Fruit fly (Drosophila melanogaster) whole organism, prepupa: Measurements from ENCODE around the gene CG10565.

Experiments used
- CG10631 ChIP-seq: fragments of 200-800 bp; sonication (Bioruptor generic); optimal IDR thresholded peaks from 2 replicates; lab custom pipeline; 2016; ENCODE audit warnings: missing biosample characterization, missing genetic modification characterization
- CG10669 ChIP-seq: fragments of 200-800 bp; sonication (Bioruptor generic); optimal IDR thresholded peaks from 3 replicates; lab custom pipeline; 2018; ENCODE audit warnings: missing biosample characterization, mild to moderate bottlenecking, missing genetic modification characterization, moderate library complexity
- CG11294 ChIP-seq: fragments of 200-800 bp; sonication (Bioruptor generic); IDR thresholded peaks from 2 replicates; pipeline ENCODE4 v1.3.6; 2022; ENCODE audit warnings: missing biosample characterization, missing genetic modification characterization
- CG11762 ChIP-seq: fragments of 200-800 bp; sonication (Bioruptor generic); optimal IDR thresholded peaks from 3 replicates; lab custom pipeline; 2016; ENCODE audit warnings: missing biosample characterization, missing genetic modification characterization; ENCODE audit not compliant: insufficient read depth
- CG11902 ChIP-seq: fragments of 200-800 bp; sonication (Bioruptor generic); optimal IDR thresholded peaks from 3 replicates; lab custom pipeline; 2016; ENCODE audit warnings: missing biosample characterization, missing genetic modification characterization
- CG15336 ChIP-seq: fragments of 200-800 bp; sonication (Bioruptor generic); IDR thresholded peaks from 2 replicates; pipeline ENCODE4 v1.3.6; 2022; ENCODE audit warnings: missing biosample characterization, missing genetic modification characterization
- CG1621 ChIP-seq: fragments of 200-800 bp; sonication (Bioruptor generic); optimal IDR thresholded peaks from 3 replicates; lab custom pipeline; 2018; ENCODE audit warnings: missing biosample characterization, mild to moderate bottlenecking, missing genetic modification characterization
- CG3032 ChIP-seq: fragments of 200-800 bp; optimal IDR thresholded peaks from 2 replicates; lab custom pipeline; 2019; ENCODE audit warnings: missing biosample characterization, mild to moderate bottlenecking, missing genetic modification characterization, moderate library complexity
- CG31627 ChIP-seq: fragments of 200-800 bp; sonication (Bioruptor generic); optimal IDR thresholded peaks from 3 replicates; lab custom pipeline; 2016; ENCODE audit warnings: missing biosample characterization, missing genetic modification characterization
- CG34406 ChIP-seq: fragments of 200-800 bp; sonication (Bioruptor generic); optimal IDR thresholded peaks from 3 replicates; lab custom pipeline; 2016; ENCODE audit warnings: missing biosample characterization, missing genetic modification characterization
- CG3919 ChIP-seq: fragments of 200-800 bp; sonication (Bioruptor generic); optimal IDR thresholded peaks from 3 replicates; lab custom pipeline; 2016; ENCODE audit warnings: missing biosample characterization, missing genetic modification characterization
- CG6163 ChIP-seq: fragments of 200-800 bp; sonication (Bioruptor generic); IDR thresholded peaks from 3 replicates; pipeline ENCODE4 v1.3.6; 2022; ENCODE audit warnings: missing biosample characterization, missing genetic modification characterization
- CG6276 ChIP-seq: fragments of 200-800 bp; sonication (Bioruptor generic); optimal IDR thresholded peaks from 2 replicates; lab custom pipeline; 2017; ENCODE audit warnings: missing biosample characterization, mild to moderate bottlenecking, missing genetic modification characterization
- CG6792 ChIP-seq: fragments of 200-800 bp; sonication (Bioruptor generic); optimal IDR thresholded peaks from 3 replicates; lab custom pipeline; 2016; ENCODE audit warnings: missing biosample characterization, missing genetic modification characterization
- CG6808 ChIP-seq: fragments of 200-800 bp; sonication (Bioruptor generic); optimal IDR thresholded peaks from 3 replicates; lab custom pipeline; 2017; ENCODE audit warnings: missing biosample characterization, missing genetic modification characterization, mild to moderate bottlenecking, moderate library complexity, missing genetic modification reagents
- CG6854 ChIP-seq: fragments of 200-800 bp; sonication (Bioruptor generic); optimal IDR thresholded peaks from 2 replicates; lab custom pipeline; 2017; ENCODE audit warnings: missing biosample characterization, mild to moderate bottlenecking, missing genetic modification characterization
- CG7368 ChIP-seq: fragments of 200-800 bp; sonication (Bioruptor generic); optimal IDR thresholded peaks from 3 replicates; lab custom pipeline; 2016; ENCODE audit warnings: missing biosample characterization, missing genetic modification characterization
- CG8119 ChIP-seq: fragments of 200-800 bp; sonication (Bioruptor generic); IDR thresholded peaks from 3 replicates; pipeline ENCODE4 v1.3.6; 2022; ENCODE audit warnings: missing biosample characterization, missing genetic modification characterization
- CG9139 ChIP-seq: fragments of 200-800 bp; sonication (Bioruptor generic); optimal IDR thresholded peaks from 3 replicates; lab custom pipeline; 2017; ENCODE audit warnings: missing biosample characterization, mild to moderate bottlenecking, missing genetic modification characterization
- Eip78C ChIP-seq: fragments of 200-800 bp; sonication (Bioruptor generic); peaks from one replicate; lab custom pipeline; 2016; ENCODE audit warnings: missing biosample characterization, missing genetic modification characterization
- Eip93F ChIP-seq: fragments of 200-800 bp; sonication (Bioruptor generic); optimal IDR thresholded peaks from 2 replicates; lab custom pipeline; 2016; ENCODE audit warnings: missing biosample characterization, mild to moderate bottlenecking, missing genetic modification characterization
- Ets21C ChIP-seq: fragments of 200-800 bp; sonication (Bioruptor generic); optimal IDR thresholded peaks from 3 replicates; lab custom pipeline; 2016; ENCODE audit warnings: missing biosample characterization, missing genetic modification characterization
- Ets96B ChIP-seq: fragments of 200-800 bp; optimal IDR thresholded peaks from 2 replicates; lab custom pipeline; 2019; ENCODE audit warnings: missing biosample characterization, mild to moderate bottlenecking, missing genetic modification characterization, moderate library complexity
- Gug ChIP-seq: fragments of 200-800 bp; sonication (Bioruptor generic); IDR thresholded peaks from 2 replicates; pipeline ENCODE4 v1.3.6; 2022; ENCODE audit warnings: missing biosample characterization, missing genetic modification characterization
- Hr38 ChIP-seq: sonication (Bioruptor generic); optimal IDR thresholded peaks from 2 replicates; lab custom pipeline; 2016; ENCODE audit warnings: missing biosample characterization, missing genetic modification characterization
- Hr4 ChIP-seq: fragments of 200-800 bp; sonication (Bioruptor generic); optimal IDR thresholded peaks from 3 replicates; lab custom pipeline; 2016; ENCODE audit warnings: missing biosample characterization, missing genetic modification characterization
- Lpt ChIP-seq: fragments of 200-800 bp; sonication (Bioruptor generic); optimal IDR thresholded peaks from 3 replicates; lab custom pipeline; 2016; ENCODE audit warnings: missing biosample characterization, missing genetic modification characterization
- Met ChIP-seq: fragments of 200-800 bp; sonication (Bioruptor generic); optimal IDR thresholded peaks from 3 replicates; lab custom pipeline; 2016; ENCODE audit warnings: missing biosample characterization, missing genetic modification characterization
- OdsH ChIP-seq: fragments of 200-800 bp; sonication (Bioruptor generic); optimal IDR thresholded peaks from 3 replicates; lab custom pipeline; 2016; ENCODE audit warnings: missing biosample characterization, missing genetic modification characterization
- Smox ChIP-seq: fragments of 200-800 bp; sonication (Bioruptor generic); optimal IDR thresholded peaks from 3 replicates; lab custom pipeline; 2016; ENCODE audit warnings: missing biosample characterization, missing genetic modification characterization
- Sox102F ChIP-seq: fragments of 200-800 bp; sonication (Bioruptor generic); optimal IDR thresholded peaks from 2 replicates; lab custom pipeline; 2016; ENCODE audit warnings: missing biosample characterization, mild to moderate bottlenecking, missing genetic modification characterization
- Sox14 ChIP-seq: fragments of 200-800 bp; sonication (Bioruptor generic); optimal IDR thresholded peaks from 3 replicates; lab custom pipeline; 2016; ENCODE audit warnings: missing biosample characterization, missing genetic modification characterization
- Sox15 ChIP-seq: fragments of 200-800 bp; sonication (Bioruptor generic); optimal IDR thresholded peaks from 3 replicates; lab custom pipeline; 2016; ENCODE audit warnings: missing biosample characterization, missing genetic modification characterization
- achi ChIP-seq: fragments of 200-800 bp; sonication (Bioruptor generic); optimal IDR thresholded peaks from 3 replicates; lab custom pipeline; 2016; ENCODE audit warnings: missing biosample characterization, missing genetic modification characterization
- acj6 ChIP-seq: fragments of 200-800 bp; sonication (Bioruptor generic); optimal IDR thresholded peaks from 3 replicates; lab custom pipeline; 2016; ENCODE audit warnings: missing biosample characterization, missing genetic modification characterization
- dac ChIP-seq: fragments of 200-800 bp; sonication (Bioruptor generic); optimal IDR thresholded peaks from 2 replicates; lab custom pipeline; 2017; ENCODE audit warnings: missing biosample characterization, mild to moderate bottlenecking, missing genetic modification characterization
- eg ChIP-seq: fragments of 200-800 bp; sonication (Bioruptor generic); IDR thresholded peaks from 3 replicates; pipeline ENCODE4 v1.3.6; 2022; ENCODE audit warnings: missing biosample characterization, missing genetic modification characterization
- esn ChIP-seq: fragments of 200-800 bp; sonication (Bioruptor generic); optimal IDR thresholded peaks from 2 replicates; lab custom pipeline; 2016; ENCODE audit warnings: missing biosample characterization, mild to moderate bottlenecking, missing genetic modification characterization, moderate library complexity
- fd59A ChIP-seq: fragments of 200-800 bp; sonication (Bioruptor generic); optimal IDR thresholded peaks from 2 replicates; lab custom pipeline; 2017; ENCODE audit warnings: missing biosample characterization, mild to moderate bottlenecking, missing genetic modification characterization, missing genetic modification reagents
- fkh ChIP-seq: fragments of 200-800 bp; sonication (Bioruptor generic); optimal IDR thresholded peaks from 3 replicates; lab custom pipeline; 2017; ENCODE audit warnings: missing biosample characterization, mild to moderate bottlenecking, missing genetic modification characterization, moderate library complexity
- net ChIP-seq: fragments of 200-800 bp; sonication (Bioruptor generic); optimal IDR thresholded peaks from 3 replicates; lab custom pipeline; 2016; ENCODE audit warnings: missing biosample characterization, missing genetic modification characterization
- pdm3 ChIP-seq: fragments of 200-800 bp; sonication (Bioruptor generic); optimal IDR thresholded peaks from 3 replicates; lab custom pipeline; 2016; ENCODE audit warnings: missing biosample characterization, missing genetic modification characterization
- salr ChIP-seq, 2 experiments: fragments of 200-800 bp; sonication (Bioruptor generic); optimal IDR thresholded peaks; 3 replicates each; lab custom pipeline; 2016 to 2018; ENCODE audit warnings: missing biosample characterization in 2 of 2, missing genetic modification characterization in 2 of 2, mild to moderate bottlenecking in 1 of 2
- spab ChIP-seq: fragments of 200-800 bp; sonication (Bioruptor generic); optimal IDR thresholded peaks from 2 replicates; lab custom pipeline; 2017; ENCODE audit warnings: missing biosample characterization, mild to moderate bottlenecking, missing genetic modification characterization, missing genetic modification reagents
- ss ChIP-seq, 2 experiments: fragments of 200-800 bp; sonication (Bioruptor generic); optimal IDR thresholded peaks; 2 replicates in 1 of 2; 3 replicates in 1 of 2; lab custom pipeline; 2017 to 2018; ENCODE audit warnings: mild to moderate bottlenecking in 2 of 2, missing biosample characterization in 2 of 2, missing genetic modification characterization in 2 of 2, moderate library complexity in 1 of 2
- topi ChIP-seq: fragments of 200-800 bp; sonication (Bioruptor generic); optimal IDR thresholded peaks from 3 replicates; lab custom pipeline; 2016; ENCODE audit warnings: missing biosample characterization, missing genetic modification characterization
- vri ChIP-seq: fragments of 200-800 bp; sonication (Bioruptor generic); optimal IDR thresholded peaks from 3 replicates; lab custom pipeline; 2016; ENCODE audit warnings: missing biosample characterization, mild to moderate bottlenecking, missing genetic modification characterization

CG10565 gene

dm6 chr3L:21100429-21100828, 35.7 kb downstream of the CG10565 start (continued):
- no peak for TF ChIP-seq CG6808 (GFP tag; lab: Kevin White, UChicago)
- TF ChIP-seq CG6276 (GFP tag; lab: Kevin White, UChicago): peak; percentile 26

DNA sequence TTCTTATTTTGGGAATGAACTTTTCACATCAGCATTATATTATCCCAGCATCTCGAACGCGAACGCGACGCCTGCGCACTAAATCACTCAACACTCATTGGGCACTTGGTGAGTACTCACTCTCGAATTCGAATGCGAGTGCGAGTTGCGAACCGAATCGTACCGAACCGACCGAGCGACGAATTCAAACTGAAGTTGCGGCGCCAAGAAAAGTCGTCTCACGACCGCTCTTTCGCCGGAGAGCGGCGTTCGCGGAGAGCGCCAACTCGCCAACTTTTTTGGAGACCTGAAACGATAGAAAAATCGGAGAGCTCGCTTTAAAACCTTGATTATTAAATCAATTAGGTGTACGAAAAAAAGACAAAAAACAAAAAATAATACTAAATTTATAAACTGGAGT, 36.2 kb downstream of the CG10565 start:
- TF ChIP-seq CG10631 (GFP tag; lab: Kevin White, UChicago): no peak
- TF ChIP-seq CG3919 (GFP tag; lab: Kevin White, UChicago): no peak
- TF ChIP-seq spab (GFP tag; lab: Kevin White, UChicago): no peak
- TF ChIP-seq CG11762 (GFP tag; lab: Kevin White, UChicago): no peak
- TF ChIP-seq fd59A: no peak
- no peak for TF ChIP-seq CG10669 (GFP tag; lab: Kevin White, UChicago)
- TF ChIP-seq net: no peak
- TF ChIP-seq Eip93F (GFP tag; lab: Kevin White, UChicago): no peak
- TF ChIP-seq Hr38: no peak
- peak; percentile 48 for TF ChIP-seq Eip78C
- peak; percentile 43; the same call in 2 of the 3 replicates for TF ChIP-seq eg
- TF ChIP-seq CG3032 (tag; lab: Kevin White, UChicago): no peak
- no peak for TF ChIP-seq topi
- no peak for TF ChIP-seq CG34406 (GFP tag; lab: Kevin White, UChicago)
- no peak for TF ChIP-seq Sox102F (GFP tag; lab: Kevin White, UChicago)
- no peak for TF ChIP-seq fkh
- TF ChIP-seq ss (GFP tag; optimal IDR thresholded peaks at IDR 0.05; lab: Kevin White, UChicago): no peak
- no peak for TF ChIP-seq Lpt (GFP tag; lab: Kevin White, UChicago)
- TF ChIP-seq CG11294 (GFP tag; lab: Robert Waterston, UW): no peak
- peak; percentile 45; the same call in 1 of the 3 replicates for TF ChIP-seq CG6163 (GFP tag; lab: Robert Waterston, UW)
- no peak for TF ChIP-seq CG15336 (GFP tag; lab: Robert Waterston, UW)
- no peak; the same call in 2 of the 3 replicates for TF ChIP-seq CG8119 (GFP tag; lab: Robert Waterston, UW)
- no peak for TF ChIP-seq Sox14 (GFP tag; lab: Kevin White, UChicago)
- no peak for TF ChIP-seq acj6 (GFP tag; lab: Kevin White, UChicago)
- TF ChIP-seq Sox15: no peak
- no peak for TF ChIP-seq Ets96B
- TF ChIP-seq CG11902 (GFP tag; lab: Kevin White, UChicago): no peak
- no peak for TF ChIP-seq dac (GFP tag; lab: Kevin White, UChicago)
- TF ChIP-seq CG6854 (GFP tag; lab: Kevin White, UChicago): peak; percentile 18
- no peak for TF ChIP-seq pdm3 (GFP tag; lab: Kevin White, UChicago)

- TF ChIP-seq CG9139 (GFP tag; lab: Kevin White, UChicago): no peak
- peak; percentile 89 for TF ChIP-seq esn
- peak; percentile 49 for TF ChIP-seq CG6792 (GFP tag; lab: Kevin White, UChicago)
- TF ChIP-seq spab (GFP tag; lab: Kevin White, UChicago): peak; percentile 56
- TF ChIP-seq Ets21C: peak; percentile 62
- TF ChIP-seq achi (GFP tag; lab: Kevin White, UChicago): peak; percentile 53
- TF ChIP-seq dac (GFP tag; lab: Kevin White, UChicago): no peak
- TF ChIP-seq CG11294 (GFP tag; lab: Robert Waterston, UW): no peak
- TF ChIP-seq CG10631 (GFP tag; lab: Kevin White, UChicago): peak; percentile 58
- TF ChIP-seq Lpt (GFP tag; lab: Kevin White, UChicago): peak; percentile 31
- TF ChIP-seq CG1621: no peak
- TF ChIP-seq vri (GFP tag; lab: Kevin White, UChicago): no peak
- no peak for TF ChIP-seq Gug (GFP tag; lab: Robert Waterston, UW)
- TF ChIP-seq topi: peak; percentile 75
- no peak for TF ChIP-seq Hr38
- TF ChIP-seq CG34406 (GFP tag; lab: Kevin White, UChicago): peak; percentile 53
- peak; percentile 44 for TF ChIP-seq net
- peak; percentile 20 for TF ChIP-seq CG11902 (GFP tag; lab: Kevin White, UChicago)
- no peak for TF ChIP-seq fkh
- TF ChIP-seq Smox (GFP tag; lab: Kevin White, UChicago): peak; percentile 69
- peak; percentile 43 for TF ChIP-seq Ets96B
- TF ChIP-seq CG31627 (GFP tag; lab: Kevin White, UChicago): peak; percentile 63
- peak; percentile 73 for TF ChIP-seq Met (GFP tag; lab: Kevin White, UChicago)
- TF ChIP-seq Sox14 (GFP tag; lab: Kevin White, UChicago): peak; percentile 57
- TF ChIP-seq CG10669 (GFP tag; lab: Kevin White, UChicago): peak; percentile 30
- TF ChIP-seq OdsH (GFP tag; lab: Kevin White, UChicago): peak; percentile 59
- peak; percentile 60 for TF ChIP-seq Sox15
- TF ChIP-seq Hr4 (GFP tag; lab: Kevin White, UChicago): peak; percentile 35
- peak; percentile 54 for TF ChIP-seq CG3919 (GFP tag; lab: Kevin White, UChicago)
- peak in 1 of 2 experiments; percentile 78 for TF ChIP-seq salr (GFP tag; optimal IDR thresholded peaks at IDR 0.05; lab: Kevin White, UChicago)
- TF ChIP-seq CG7368: peak; percentile 24
Measured at dm6 chr3L:21099019-21099447, 37.1 kb downstream of the CG10565 start.
